Worm (Caenorhabditis elegans): ENCODE results near the gene ttbk-2.2.
A peak's percentile ranks its signal among the peaks of the same experiment; 100 is the strongest.
"Not testable (repeated sequence)": the region's sequence is repeated elsewhere in the genome, so short reads cannot be mapped to it uniquely, and the experiment has no call there.

ce11 chrIV:5089795-5090528 lies 23.2 kb upstream of the ttbk-2.2 start:
- TF ChIP-seq ZK546.5 (tag; optimal IDR thresholded peaks at IDR 0.05); nhr-21 (tag; optimal IDR thresholded peaks at IDR 0.05); mdl-1 (tag; optimal IDR thresholded peaks at IDR 0.05); zag-1 (tag; optimal IDR thresholded peaks at IDR 0.05); lin-11 (tag; optimal IDR thresholded peaks at IDR 0.05); elt-3 (tag; optimal IDR thresholded peaks at IDR 0.05); egl-27 (tag; optimal IDR thresholded peaks at IDR 0.05); ama-1 (optimal IDR thresholded peaks at IDR 0.05): not testable (repeated sequence)
- peak; percentile 58 for TF ChIP-seq fos-1 (tag; optimal IDR thresholded peaks at IDR 0.05)
